Worm (Caenorhabditis elegans): ENCODE measurements around the gene F57C12.6.

Gene F57C12.6

DNA sequence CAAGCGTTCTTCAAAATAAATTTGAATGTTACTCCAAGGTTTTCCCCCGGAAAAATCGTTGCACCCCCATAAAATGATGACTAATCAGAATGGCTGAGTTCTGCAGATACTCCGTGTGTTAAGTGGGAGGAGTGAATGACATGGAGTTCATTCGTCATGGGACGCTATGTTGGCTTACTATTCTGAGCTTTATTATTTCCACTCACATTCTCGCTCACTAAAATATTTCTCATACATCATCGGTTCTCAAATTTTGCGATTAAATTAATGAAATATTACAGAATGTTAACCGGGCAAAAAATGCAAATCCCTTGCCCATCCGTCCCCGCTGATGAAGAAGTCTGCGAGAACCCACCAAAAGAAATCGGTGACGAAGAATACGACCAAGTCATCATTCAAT, 11.0 kb downstream of the F57C12.6 start, which contains the start of gene F28C10.1:
F28C10.1 (plus strand) TSS at position 301 of the 400 bp plus-strand sequence.
- TF ChIP-seq dmd-4 (tag; optimal IDR thresholded peaks at IDR 0.05; ENCODE audit: borderline replicate concordance) (no peak), tbx-7 (tag; optimal IDR thresholded peaks at IDR 0.05) (no peak), mec-3 (tag; optimal IDR thresholded peaks at IDR 0.05; ENCODE audit: borderline replicate concordance) (no peak), T23F11.4 (GFP tag; optimal IDR thresholded peaks at IDR 0.05) (no peak), unc-42 (tag; optimal IDR thresholded peaks at IDR 0.05) (no peak), K09A11.1 (tag; optimal IDR thresholded peaks at IDR 0.05; ENCODE audit: insufficient read depth) (no peak), Y22D7AL.16 (tag; optimal IDR thresholded peaks at IDR 0.05) (no peak)

DNA sequence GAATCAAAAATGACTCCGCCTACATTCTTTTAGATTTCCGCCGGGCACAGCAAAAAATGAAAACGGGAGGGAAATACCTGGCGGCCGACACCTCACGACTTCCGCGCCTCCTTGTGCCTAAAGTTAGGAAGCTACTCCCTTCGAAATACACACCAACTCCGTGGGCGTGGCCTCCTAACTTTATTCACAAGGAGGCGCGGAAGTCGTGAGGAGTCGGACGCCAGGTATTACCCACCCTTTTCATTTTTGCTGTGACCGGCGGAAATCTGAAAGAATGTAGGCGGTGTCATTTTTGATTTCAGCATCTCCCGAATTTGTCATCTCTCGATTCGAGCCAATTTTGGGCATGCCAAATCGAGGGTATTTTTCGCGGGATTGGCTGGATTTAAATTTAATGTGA, 15.7 kb downstream of the F57C12.6 start:
- no peak for TF ChIP-seq hlh-8 (tag; optimal IDR thresholded peaks at IDR 0.05)
- TF ChIP-seq elt-4 (tag; optimal IDR thresholded peaks at IDR 0.05) = no peak
- TF ChIP-seq sox-2 (GFP tag; IDR thresholded peaks at IDR 0.05) = no peak
- no peak for TF ChIP-seq ceh-22 (tag; optimal IDR thresholded peaks at IDR 0.05)
- no peak for TF ChIP-seq hlh-6 (tag; optimal IDR thresholded peaks at IDR 0.05)
- no peak for TF ChIP-seq dmd-4 (tag; optimal IDR thresholded peaks at IDR 0.05; ENCODE audit: borderline replicate concordance)
- no peak for TF ChIP-seq ceh-19 (GFP tag; optimal IDR thresholded peaks at IDR 0.05)
- TF ChIP-seq hlh-13 (GFP tag; optimal IDR thresholded peaks at IDR 0.05) = no peak
- TF ChIP-seq rnt-1 (tag; optimal IDR thresholded peaks at IDR 0.05) = no peak
- no peak for TF ChIP-seq eyg-1 (tag; optimal IDR thresholded peaks at IDR 0.05)
- no peak for TF ChIP-seq Y22D7AL.16 (tag; optimal IDR thresholded peaks at IDR 0.05)
- TF ChIP-seq hlh-15 (tag; optimal IDR thresholded peaks at IDR 0.05) = no peak
- TF ChIP-seq lin-11 (tag; optimal IDR thresholded peaks at IDR 0.05) = no peak
- TF ChIP-seq ttx-3 (tag; optimal IDR thresholded peaks at IDR 0.05) = no peak
- no peak for TF ChIP-seq ceh-9 (tag; optimal IDR thresholded peaks at IDR 0.05)
- no peak for TF ChIP-seq ceh-14 (tag; optimal IDR thresholded peaks at IDR 0.05)

DNA sequence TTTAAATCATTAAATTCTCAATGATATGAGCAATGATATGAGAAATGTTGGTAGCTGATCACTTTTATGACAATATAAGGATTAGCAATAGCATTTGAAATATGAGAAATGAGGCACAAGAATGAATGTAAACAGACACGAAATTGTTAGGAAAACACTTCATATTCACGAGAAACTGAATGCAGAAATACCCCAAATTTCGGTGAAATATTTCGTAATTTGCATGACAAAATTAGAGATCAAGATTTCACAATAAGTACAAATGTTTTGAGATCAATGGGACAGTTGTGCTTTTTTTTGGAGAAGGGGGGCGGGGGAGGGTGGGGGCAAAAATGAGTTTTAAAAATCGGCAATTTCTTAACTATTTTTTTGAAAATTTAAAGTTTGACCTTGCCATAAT, 17.4 kb downstream of the F57C12.6 start:
- TF ChIP-seq ceh-9 (tag; optimal IDR thresholded peaks at IDR 0.05) (no peak), F13H6.1 (tag; optimal IDR thresholded peaks at IDR 0.05) (no peak), ceh-19 (GFP tag; optimal IDR thresholded peaks at IDR 0.05) (no peak), madf-2 (tag; optimal IDR thresholded peaks at IDR 0.05) (no peak), gmeb-2 (tag; optimal IDR thresholded peaks at IDR 0.05) (no peak), ceh-24 (tag; optimal IDR thresholded peaks at IDR 0.05) (no peak), pag-3 (tag; optimal IDR thresholded peaks at IDR 0.05; ENCODE audit: borderline replicate concordance) (no peak), elt-4 (tag; optimal IDR thresholded peaks at IDR 0.05) (no peak), pha-4 (tag; optimal IDR thresholded peaks at IDR 0.05) (no peak), hlh-30 (tag; optimal IDR thresholded peaks at IDR 0.05; ENCODE audit: insufficient read depth) (no peak), T23F11.4 (GFP tag; optimal IDR thresholded peaks at IDR 0.05) (no peak), K02D7.2 (tag; optimal IDR thresholded peaks at IDR 0.05) (no peak)

- TF ChIP-seq hlh-30 (tag; optimal IDR thresholded peaks at IDR 0.05; ENCODE audit: insufficient read depth) = peak; percentile 27
- no peak for TF ChIP-seq eyg-1 (tag; optimal IDR thresholded peaks at IDR 0.05)
- no peak for TF ChIP-seq unc-86 (tag; optimal IDR thresholded peaks at IDR 0.05)
- no peak for TF ChIP-seq unc-3 (GFP tag; conservative IDR thresholded peaks at IDR 0.05)
- no peak for TF ChIP-seq unc-3 (tag; optimal IDR thresholded peaks at IDR 0.05)
- TF ChIP-seq pha-4 (tag; optimal IDR thresholded peaks at IDR 0.05) = no peak
- TF ChIP-seq lin-11 (tag; optimal IDR thresholded peaks at IDR 0.05) = no peak
- peak; percentile 5 for TF ChIP-seq hlh-8 (tag; optimal IDR thresholded peaks at IDR 0.05)
- no peak for TF ChIP-seq hlh-15 (tag; optimal IDR thresholded peaks at IDR 0.05)
- no peak for TF ChIP-seq ceh-19 (GFP tag; optimal IDR thresholded peaks at IDR 0.05)
- TF ChIP-seq C08G9.2 (tag; optimal IDR thresholded peaks at IDR 0.05) = peak; percentile 41
- TF ChIP-seq nfya-1 (tag; optimal IDR thresholded peaks at IDR 0.05) = peak; percentile 81
- TF ChIP-seq ceh-6 (GFP tag; optimal IDR thresholded peaks at IDR 0.05) = no peak
- TF ChIP-seq pax-1 (tag; optimal IDR thresholded peaks at IDR 0.05) = no peak
- TF ChIP-seq elt-4 (tag; optimal IDR thresholded peaks at IDR 0.05) = no peak
- TF ChIP-seq elt-2 (tag; optimal IDR thresholded peaks at IDR 0.05) = no peak
- no peak for TF ChIP-seq pat-9 (tag; optimal IDR thresholded peaks at IDR 0.05)
- peak; percentile 73 for TF ChIP-seq sdc-2 (tag; optimal IDR thresholded peaks at IDR 0.05)
- no peak for TF ChIP-seq Y22D7AL.16 (tag; optimal IDR thresholded peaks at IDR 0.05)
- TF ChIP-seq fkh-6 (tag; optimal IDR thresholded peaks at IDR 0.05) = no peak
- no peak for TF ChIP-seq hlh-6 (tag; optimal IDR thresholded peaks at IDR 0.05)
- no peak for TF ChIP-seq mec-3 (tag; optimal IDR thresholded peaks at IDR 0.05; ENCODE audit: borderline replicate concordance)
- TF ChIP-seq nhr-232 (tag; optimal IDR thresholded peaks at IDR 0.05) = no peak
- no peak for TF ChIP-seq ceh-2 (tag; optimal IDR thresholded peaks at IDR 0.05)
- no peak for TF ChIP-seq pha-2 (tag; optimal IDR thresholded peaks at IDR 0.05)
- TF ChIP-seq ceh-9 (tag; optimal IDR thresholded peaks at IDR 0.05) = no peak
- peak; percentile 48 for TF ChIP-seq ceh-34 (tag; optimal IDR thresholded peaks at IDR 0.05)
- TF ChIP-seq hlh-13 (GFP tag; optimal IDR thresholded peaks at IDR 0.05) = no peak
- TF ChIP-seq che-1 (tag; optimal IDR thresholded peaks at IDR 0.05) = no peak
Measured at ce11 chrX:535728-536127, 18.0 kb downstream of the F57C12.6 start, which contains the start of gene F28C10.3. Gene F28C10.3, minus strand, starts transcription at chrX:535828.
